Worm (Caenorhabditis elegans): ENCODE data around the gene pak-2.
A peak's percentile ranks its signal among the peaks of the same experiment; 100 is the strongest.

ce11 chrV:11007651-11008050, 31.6 kb downstream of the pak-2 start:
- TF ChIP-seq nhr-237 (tag; optimal IDR thresholded peaks at IDR 0.05) (no peak), elt-3 (tag; optimal IDR thresholded peaks at IDR 0.05) (no peak), skn-1 (tag; optimal IDR thresholded peaks at IDR 0.05) (no peak), jun-1 (tag; optimal IDR thresholded peaks at IDR 0.05) (peak; percentile 44), nhr-77 (tag; optimal IDR thresholded peaks at IDR 0.05) (no peak), nhr-23 (tag; optimal IDR thresholded peaks at IDR 0.05) (no peak), fos-1 (tag; optimal IDR thresholded peaks at IDR 0.05) (no peak), mdl-1 (tag; optimal IDR thresholded peaks at IDR 0.05) (no peak), daf-12 (tag; optimal IDR thresholded peaks at IDR 0.05) (no peak), fkh-10 (GFP tag; optimal IDR thresholded peaks at IDR 0.05) (no peak)

Measured in whole organism, L3 larva.